Worm (Caenorhabditis elegans) whole organism, L1 larva: Measurements from ENCODE around the gene mab-23.

Experiments used
- F16B12.6 ChIP-seq: fragments of 150-350 bp; optimal IDR thresholded peaks from 2 replicates; lab custom pipeline; 2014; ENCODE audit warnings: missing biosample characterization, missing genetic modification characterization
- ama-1 ChIP-seq: fragments of 150-350 bp; optimal IDR thresholded peaks from 2 replicates; lab custom pipeline; 2014
- blmp-1 ChIP-seq: fragments of 150-350 bp; optimal IDR thresholded peaks from 2 replicates; lab custom pipeline; 2014; ENCODE audit warnings: missing biosample characterization, missing genetic modification characterization
- ceh-63 ChIP-seq: fragments of 200-800 bp; sonication (Bioruptor generic); optimal IDR thresholded peaks from 2 replicates; lab custom pipeline; 2018; ENCODE audit warnings: mild to moderate bottlenecking, missing genetic modification characterization, missing compliant biosample characterization
- ceh-88 ChIP-seq: fragments of 200-800 bp; sonication (Bioruptor generic); IDR thresholded peaks from 2 replicates; pipeline ENCODE4 v1.3.6; 2022; ENCODE audit warnings: missing genetic modification characterization, missing compliant biosample characterization
- ceh-90 ChIP-seq: sonication (generic microtip); optimal IDR thresholded peaks from 2 replicates; lab custom pipeline; 2016; ENCODE audit warnings: missing genetic modification characterization, missing compliant biosample characterization
- ces-1 ChIP-seq: fragments of 150-350 bp; optimal IDR thresholded peaks from 2 replicates; lab custom pipeline; 2014; ENCODE audit warnings: missing biosample characterization, missing genetic modification reagents, missing genetic modification characterization
- dpl-1 ChIP-seq, 3 experiments: fragments of 150-350 bp in 2 of 3; sonication (generic microtip) in 1 of 3; optimal IDR thresholded peaks; 2 replicates each; lab custom pipeline; 2014 to 2017; ENCODE audit warnings: missing biosample characterization in 3 of 3, missing genetic modification characterization in 3 of 3, missing genetic modification reagents in 3 of 3
- dsc-1 ChIP-seq: sonication (generic microtip); optimal IDR thresholded peaks from 2 replicates; lab custom pipeline; 2016; ENCODE audit warnings: mild to moderate bottlenecking, missing genetic modification characterization, missing compliant biosample characterization
- efl-1 ChIP-seq, 4 experiments: fragments of 150-350 bp; optimal IDR thresholded peaks in 3 of 4; peaks in 1 of 4; 1 replicate in 1 of 4; 2 replicates in 3 of 4; lab custom pipeline; 2014; ENCODE audit warnings: missing biosample characterization in 2 of 4, missing genetic modification characterization in 2 of 4, missing genetic modification reagents in 2 of 4
- egl-13 ChIP-seq: sonication (generic microtip); optimal IDR thresholded peaks from 2 replicates; lab custom pipeline; 2016; ENCODE audit warnings: missing genotype, missing genetic modification reagents, missing genetic modification characterization, missing compliant biosample characterization
- egl-27 ChIP-seq, 2 experiments: fragments of 150-350 bp in 1 of 2; sonication (generic microtip); optimal IDR thresholded peaks; 3 replicates each; lab custom pipeline; 2017 to 2018; ENCODE audit warnings: missing biosample characterization in 2 of 2, missing genetic modification characterization in 2 of 2, missing genetic modification reagents in 2 of 2
- elt-2 ChIP-seq: sonication (generic microtip); optimal IDR thresholded peaks from 2 replicates; lab custom pipeline; 2016; ENCODE audit warnings: missing genetic modification characterization, mild to moderate bottlenecking, inconsistent platforms, missing compliant biosample characterization, missing genetic modification reagents
- elt-3 ChIP-seq, 6 experiments: fragments of 150-350 bp in 1 of 6; sonication (generic microtip); optimal IDR thresholded peaks; 2 replicates each; lab custom pipeline; 2017 to 2018; ENCODE audit warnings: missing biosample characterization in 6 of 6, missing genetic modification characterization in 6 of 6, inconsistent platforms in 1 of 6
- ets-5 ChIP-seq: fragments of 200-800 bp; sonication (Bioruptor generic); IDR thresholded peaks from 2 replicates; pipeline ENCODE4 v1.3.6; 2022; ENCODE audit warnings: missing genetic modification characterization, missing compliant biosample characterization
- fkh-4 ChIP-seq: sonication (generic microtip); optimal IDR thresholded peaks from 2 replicates; lab custom pipeline; 2016; ENCODE audit warnings: missing compliant biosample characterization, missing genetic modification characterization, borderline replicate concordance
- fos-1 ChIP-seq: fragments of 150-350 bp; optimal IDR thresholded peaks from 2 replicates; lab custom pipeline; 2014; ENCODE audit warnings: missing biosample characterization, missing genetic modification characterization
- hlh-4 ChIP-seq: sonication (generic microtip); optimal IDR thresholded peaks from 2 replicates; lab custom pipeline; 2016; ENCODE audit warnings: mild to moderate bottlenecking, missing genetic modification characterization, missing compliant biosample characterization
- jun-1 ChIP-seq: fragments of 150-350 bp; optimal IDR thresholded peaks from 2 replicates; lab custom pipeline; 2014; ENCODE audit warnings: missing biosample characterization, missing genetic modification reagents, missing genetic modification characterization
- lin-13 ChIP-seq: fragments of 150-350 bp; optimal IDR thresholded peaks from 2 replicates; lab custom pipeline; 2014; ENCODE audit warnings: missing biosample characterization, missing genetic modification reagents, missing genetic modification characterization
- lin-35 ChIP-seq, 2 experiments: fragments of 150-350 bp; optimal IDR thresholded peaks; 2 replicates each; lab custom pipeline; 2014; ENCODE audit warnings: missing biosample characterization in 2 of 2, missing genetic modification characterization in 2 of 2, missing genetic modification reagents in 2 of 2
- lir-3 ChIP-seq: sonication (generic microtip); optimal IDR thresholded peaks from 2 replicates; lab custom pipeline; 2016; ENCODE audit warnings: mild to moderate bottlenecking, missing genetic modification characterization, moderate library complexity, missing compliant biosample characterization; ENCODE audit not compliant: poor library complexity
- lsy-2 ChIP-seq, 2 experiments: fragments of 150-350 bp; optimal IDR thresholded peaks; 2 replicates each; lab custom pipeline; 2014; ENCODE audit warnings: missing biosample characterization in 2 of 2, missing genetic modification characterization in 2 of 2
- mep-1 ChIP-seq: fragments of 150-350 bp; optimal IDR thresholded peaks from 2 replicates; lab custom pipeline; 2014; ENCODE audit warnings: missing biosample characterization, missing genetic modification characterization
- nhr-12 ChIP-seq: sonication (generic microtip); optimal IDR thresholded peaks from 2 replicates; lab custom pipeline; 2017; ENCODE audit warnings: missing biosample characterization, missing genetic modification characterization
- nhr-19 ChIP-seq: fragments of 200-800 bp; sonication (Bioruptor generic); conservative IDR thresholded peaks from 2 replicates; pipeline ENCODE4 v1.3.6; 2022; ENCODE audit warnings: missing genetic modification characterization, missing compliant biosample characterization
- nhr-20 ChIP-seq: sonication (generic microtip); optimal IDR thresholded peaks from 2 replicates; lab custom pipeline; 2016; ENCODE audit warnings: mild to moderate bottlenecking, missing genetic modification characterization, missing compliant biosample characterization
- nhr-237 ChIP-seq: fragments of 150-350 bp; optimal IDR thresholded peaks from 2 replicates; lab custom pipeline; 2014; ENCODE audit warnings: missing biosample characterization, missing genetic modification characterization
- nhr-28 ChIP-seq: fragments of 150-350 bp; optimal IDR thresholded peaks from 2 replicates; lab custom pipeline; 2014; ENCODE audit warnings: missing biosample characterization, missing genetic modification characterization
- nhr-47 ChIP-seq: sonication (generic microtip); optimal IDR thresholded peaks from 2 replicates; lab custom pipeline; 2016; ENCODE audit warnings: mild to moderate bottlenecking, missing genetic modification characterization, moderate library complexity, missing compliant biosample characterization
- nhr-71 ChIP-seq: sonication (generic microtip); optimal IDR thresholded peaks from 2 replicates; lab custom pipeline; 2016; ENCODE audit warnings: mild to moderate bottlenecking, missing genetic modification characterization, moderate library complexity, missing compliant biosample characterization
- nhr-77 ChIP-seq: fragments of 150-350 bp; optimal IDR thresholded peaks from 2 replicates; lab custom pipeline; 2014; ENCODE audit warnings: missing biosample characterization, missing genetic modification characterization
- nhr-85 ChIP-seq: sonication (generic microtip); peaks from one replicate; lab custom pipeline; 2016; ENCODE audit warnings: missing genetic modification characterization, inconsistent platforms, missing compliant biosample characterization
- rnt-1 ChIP-seq: sonication (generic microtip); optimal IDR thresholded peaks from 2 replicates; lab custom pipeline; 2016; ENCODE audit warnings: mild to moderate bottlenecking, missing genetic modification characterization, moderate library complexity, missing compliant biosample characterization
- skn-1 ChIP-seq: fragments of 150-350 bp; optimal IDR thresholded peaks from 2 replicates; lab custom pipeline; 2014; ENCODE audit warnings: missing biosample characterization, missing genetic modification characterization
- snu-23 ChIP-seq: sonication (generic microtip); optimal IDR thresholded peaks from 2 replicates; lab custom pipeline; 2016; ENCODE audit warnings: missing genetic modification characterization, missing compliant biosample characterization
- sox-4 ChIP-seq: sonication (generic microtip); optimal IDR thresholded peaks from 2 replicates; lab custom pipeline; 2016; ENCODE audit warnings: missing genetic modification characterization, missing compliant biosample characterization
- sup-37 ChIP-seq: fragments of 200-800 bp; sonication (Bioruptor generic); optimal IDR thresholded peaks from 2 replicates; lab custom pipeline; 2018; ENCODE audit warnings: mild to moderate bottlenecking, missing genetic modification characterization, missing compliant biosample characterization
- tlp-1 ChIP-seq: fragments of 150-350 bp; optimal IDR thresholded peaks from 2 replicates; lab custom pipeline; 2014; ENCODE audit warnings: missing biosample characterization, missing genetic modification characterization
- unc-130 ChIP-seq: fragments of 150-350 bp; optimal IDR thresholded peaks from 2 replicates; lab custom pipeline; 2017; ENCODE audit warnings: missing biosample characterization, missing genetic modification characterization, inconsistent platforms
- unc-30 ChIP-seq: sonication (generic microtip); optimal IDR thresholded peaks from 2 replicates; lab custom pipeline; 2017; ENCODE audit warnings: missing biosample characterization, missing genetic modification characterization
- unc-98 ChIP-seq: fragments of 200-800 bp; sonication (Bioruptor generic); IDR thresholded peaks from 2 replicates; pipeline ENCODE4 v1.3.6; 2022; ENCODE audit warnings: missing genetic modification characterization, missing compliant biosample characterization
- xbp-1 ChIP-seq: sonication (generic microtip); optimal IDR thresholded peaks from 2 replicates; lab custom pipeline; 2016; ENCODE audit warnings: missing genetic modification characterization, missing compliant biosample characterization
- zag-1 ChIP-seq: fragments of 150-350 bp; optimal IDR thresholded peaks from 2 replicates; lab custom pipeline; 2014; ENCODE audit warnings: missing biosample characterization, missing genetic modification characterization
- zip-4 ChIP-seq: fragments of 200-800 bp; sonication (Bioruptor generic); optimal IDR thresholded peaks from 2 replicates; lab custom pipeline; 2018; ENCODE audit warnings: mild to moderate bottlenecking, missing genetic modification characterization, moderate library complexity, missing compliant biosample characterization
- ztf-4 ChIP-seq: fragments of 150-350 bp; optimal IDR thresholded peaks from 2 replicates; lab custom pipeline; 2014; ENCODE audit warnings: missing biosample characterization, missing genetic modification characterization

The mab-23 gene

ce11 chrV:10648146-10648545 lies 15.3 kb downstream of the mab-23 start, which contains the start of gene aqp-6:
Gene aqp-6, plus strand, starts transcription at chrV:10648446.
- TF ChIP-seq egl-27 (tag; optimal IDR thresholded peaks at IDR 0.05; lab: Kevin White, UChicago) (no peak), dpl-1 (GFP tag; optimal IDR thresholded peaks at IDR 0.05; lab: Kevin White, UChicago) (no peak), nhr-85 (tag; lab: Kevin White, UChicago) (no peak), nhr-47 (tag; lab: Kevin White, UChicago) (no peak), ets-5 (GFP tag; lab: Robert Waterston, UW) (no peak), nhr-71 (no peak), sox-4 (tag; lab: Kevin White, UChicago) (no peak), ces-1 (GFP tag; lab: Kevin White, UChicago) (no peak)

ce11 chrV:10654165-10654564 lies 21.3 kb downstream of the mab-23 start, which contains the start of gene ugt-35:
Gene ugt-35, minus strand, starts transcription at chrV:10654265.
- TF ChIP-seq mep-1 (tag; lab: Kevin White, UChicago), result no peak
- TF ChIP-seq elt-2, result no peak
- no peak for TF ChIP-seq nhr-20 (tag; lab: Kevin White, UChicago)
- TF ChIP-seq nhr-28 (tag; lab: Kevin White, UChicago), result no peak
- no peak for TF ChIP-seq nhr-77 (tag; lab: Kevin White, UChicago)
- TF ChIP-seq zip-4, result no peak
- no peak for TF ChIP-seq unc-30 (tag; lab: Kevin White, UChicago)
- TF ChIP-seq lsy-2 (tag; optimal IDR thresholded peaks at IDR 0.05; lab: Kevin White, UChicago), result no peak
- no peak for TF ChIP-seq sup-37 (GFP tag; lab: Kevin White, UChicago)
- TF ChIP-seq skn-1 (tag; lab: Kevin White, UChicago), result no peak
- TF ChIP-seq zag-1 (tag; lab: Kevin White, UChicago), result no peak
- no peak for TF ChIP-seq ces-1 (GFP tag; lab: Kevin White, UChicago)
- TF ChIP-seq, all 84 proteins: peak for 0

ce11 chrV:10656958-10657357 lies 24.1 kb downstream of the mab-23 start, which contains the start of gene ugt-34:
Gene ugt-34, minus strand, starts transcription at chrV:10656978.
- TF ChIP-seq ztf-4 (no peak), ceh-63 (GFP tag; lab: Kevin White, UChicago) (no peak), nhr-20 (tag; lab: Kevin White, UChicago) (peak; percentile 43), nhr-47 (tag; lab: Kevin White, UChicago) (no peak), unc-98 (no peak), ceh-90 (tag; lab: Kevin White, UChicago) (no peak), snu-23 (no peak)

ce11 chrV:10657959-10658358 lies 25.1 kb downstream of the mab-23 start, which contains the start of gene tut-2:
Gene tut-2, plus strand, starts transcription at chrV:10658235.
- TF ChIP-seq efl-1 (optimal IDR thresholded peaks at IDR 0.05; lab: Kevin White, UChicago), result peak in 1 of 2 experiments; percentile 35
- TF ChIP-seq efl-1 (GFP tag; optimal IDR thresholded peaks at IDR 0.05 in 1 of 2; lab: Kevin White, UChicago), result peak; percentile 26 to 94
- TF ChIP-seq nhr-237 (tag; lab: Kevin White, UChicago), result no peak
- TF ChIP-seq lin-13 (GFP tag; lab: Kevin White, UChicago), result no peak
- TF ChIP-seq nhr-20 (tag; lab: Kevin White, UChicago), result no peak
- no peak for TF ChIP-seq dsc-1 (tag; lab: Kevin White, UChicago)
- no peak for TF ChIP-seq fkh-4 (tag; lab: Kevin White, UChicago)
- no peak for TF ChIP-seq zip-4
- TF ChIP-seq nhr-71, result no peak
- no peak for TF ChIP-seq tlp-1 (tag; lab: Kevin White, UChicago)
- TF ChIP-seq snu-23, result peak; percentile 7
- TF ChIP-seq elt-3 (tag; optimal IDR thresholded peaks at IDR 0.05; lab: Kevin White, UChicago), result no peak
- TF ChIP-seq egl-27 (tag; optimal IDR thresholded peaks at IDR 0.05; lab: Kevin White, UChicago), result no peak
- TF ChIP-seq jun-1, result no peak
- peak in 1 of 2 experiments; percentile 32 for TF ChIP-seq lin-35 (GFP tag; optimal IDR thresholded peaks at IDR 0.05; lab: Kevin White, UChicago)
- TF ChIP-seq fos-1 (tag; lab: Kevin White, UChicago), result no peak
- no peak for TF ChIP-seq xbp-1 (tag; lab: Kevin White, UChicago)
- no peak for TF ChIP-seq nhr-12 (tag; lab: Kevin White, UChicago)
- no peak for TF ChIP-seq lir-3
- no peak for TF ChIP-seq elt-2
- TF ChIP-seq ceh-90 (tag; lab: Kevin White, UChicago), result no peak
- TF ChIP-seq dpl-1 (GFP tag; optimal IDR thresholded peaks at IDR 0.05; lab: Kevin White, UChicago), result peak in 1 of 3 experiments; percentile 19
- TF ChIP-seq ceh-88 (GFP tag; lab: Robert Waterston, UW), result no peak
- TF ChIP-seq rnt-1 (tag; lab: Kevin White, UChicago), result no peak
- no peak for TF ChIP-seq hlh-4 (tag; lab: Kevin White, UChicago)
- TF ChIP-seq ama-1, result no peak
- TF ChIP-seq blmp-1, result peak; percentile 32
- TF ChIP-seq F16B12.6, result peak; percentile 76
- TF ChIP-seq nhr-19, result 0 out of 2 replicates have a peak, but pooled peaks have one; percentile 4
- TF ChIP-seq egl-13 (tag; lab: Kevin White, UChicago), result no peak
- TF ChIP-seq unc-130 (tag; lab: Kevin White, UChicago), result no peak
